Fruit fly (Drosophila melanogaster) whole organism, embryonic: ENCODE data around the gene nonC.
A peak's percentile ranks its signal among the peaks of the same experiment; 100 is the strongest.

Source experiments
- CG10654 ChIP-seq: fragments of 200-800 bp; sonication (Bioruptor generic); optimal IDR thresholded peaks from 2 replicates; lab custom pipeline; 2016; ENCODE audit warnings: missing biosample characterization, missing genetic modification characterization
- CG12391 ChIP-seq: fragments of 200-800 bp; sonication (Bioruptor generic); optimal IDR thresholded peaks from 3 replicates; lab custom pipeline; 2018; ENCODE audit warnings: missing biosample characterization, mild to moderate bottlenecking, missing genetic modification characterization, moderate library complexity
- CG13424 ChIP-seq: fragments of 200-800 bp; sonication (Bioruptor generic); optimal IDR thresholded peaks from 2 replicates; lab custom pipeline; 2019; ENCODE audit warnings: missing biosample characterization, mild to moderate bottlenecking, missing genetic modification characterization, moderate library complexity
- CG14710 ChIP-seq: fragments of 200-800 bp; sonication (Bioruptor generic); optimal IDR thresholded peaks from 3 replicates; lab custom pipeline; 2019; ENCODE audit warnings: missing biosample characterization, mild to moderate bottlenecking, missing genetic modification characterization, moderate library complexity
- CG15696 ChIP-seq: fragments of 200-800 bp; sonication (Bioruptor generic); optimal IDR thresholded peaks from 2 replicates; lab custom pipeline; 2019; ENCODE audit warnings: missing biosample characterization, mild to moderate bottlenecking, missing genetic modification characterization, moderate library complexity
- CG1603 ChIP-seq: fragments of 200-800 bp; sonication (Bioruptor generic); optimal IDR thresholded peaks from 2 replicates; lab custom pipeline; 2019; ENCODE audit warnings: missing biosample characterization, mild to moderate bottlenecking, missing genetic modification characterization, moderate library complexity
- CG16813 ChIP-seq: fragments of 200-800 bp; sonication (Bioruptor generic); IDR thresholded peaks from 3 replicates; pipeline ENCODE4 v1.3.6; 2022; ENCODE audit warnings: missing biosample characterization, missing genetic modification characterization; ENCODE audit not compliant: partially characterized antibody
- CG18262 ChIP-seq: fragments of 200-800 bp; optimal IDR thresholded peaks from 3 replicates; lab custom pipeline; 2019; ENCODE audit warnings: missing biosample characterization, mild to moderate bottlenecking, missing genetic modification characterization, moderate library complexity
- CG2712 ChIP-seq: fragments of 200-800 bp; optimal IDR thresholded peaks from 3 replicates; lab custom pipeline; 2019; ENCODE audit warnings: missing biosample characterization, mild to moderate bottlenecking, missing genetic modification characterization, moderate library complexity
- CG2875 ChIP-seq: fragments of 200-800 bp; sonication (Bioruptor generic); optimal IDR thresholded peaks from 2 replicates; lab custom pipeline; 2017; ENCODE audit warnings: missing biosample characterization, mild to moderate bottlenecking, missing genetic modification characterization, missing genetic modification reagents
- CG33557 ChIP-seq: fragments of 200-800 bp; sonication (Bioruptor generic); optimal IDR thresholded peaks from 2 replicates; lab custom pipeline; 2019; ENCODE audit warnings: missing biosample characterization, mild to moderate bottlenecking, missing genetic modification characterization, moderate library complexity
- CG4360 ChIP-seq: fragments of 200-800 bp; sonication (Bioruptor generic); IDR thresholded peaks from 2 replicates; pipeline ENCODE4 v1.3.6; 2022; ENCODE audit warnings: missing biosample characterization, missing genetic modification characterization
- CG4404 ChIP-seq: fragments of 200-800 bp; sonication (Bioruptor generic); IDR thresholded peaks from 2 replicates; pipeline ENCODE4 v1.3.6; 2022; ENCODE audit warnings: missing biosample characterization, missing genetic modification characterization
- CG6254 ChIP-seq: fragments of 200-800 bp; sonication (Bioruptor generic); optimal IDR thresholded peaks from 3 replicates; lab custom pipeline; 2017; ENCODE audit warnings: mild to moderate bottlenecking, missing biosample characterization, missing genetic modification reagents, missing genetic modification characterization
- CG6689 ChIP-seq: fragments of 200-800 bp; sonication (Bioruptor generic); IDR thresholded peaks from 2 replicates; pipeline ENCODE4 v1.3.6; 2022; ENCODE audit warnings: missing biosample characterization, missing genetic modification characterization
- CG6765 ChIP-seq: fragments of 200-800 bp; sonication (Bioruptor generic); optimal IDR thresholded peaks from 3 replicates; lab custom pipeline; 2017; ENCODE audit warnings: missing biosample characterization, mild to moderate bottlenecking, missing genetic modification characterization
- CG6813 ChIP-seq: fragments of 200-800 bp; sonication (Bioruptor generic); optimal IDR thresholded peaks from 2 replicates; lab custom pipeline; 2017; ENCODE audit warnings: missing biosample characterization, missing genetic modification characterization, mild to moderate bottlenecking, moderate library complexity, missing genetic modification reagents
- CG7271 ChIP-seq: fragments of 200-800 bp; sonication (Bioruptor generic); optimal IDR thresholded peaks from 2 replicates; lab custom pipeline; 2018; ENCODE audit warnings: missing biosample characterization, mild to moderate bottlenecking, missing genetic modification characterization, moderate library complexity
- CG7357 ChIP-seq: fragments of 200-800 bp; sonication (Bioruptor generic); IDR thresholded peaks from 3 replicates; pipeline ENCODE4 v1.3.6; 2022; ENCODE audit warnings: missing biosample characterization, missing genetic modification characterization
- CG8281 ChIP-seq: fragments of 200-800 bp; sonication (Bioruptor generic); optimal IDR thresholded peaks from 2 replicates; lab custom pipeline; 2018; ENCODE audit warnings: missing biosample characterization, mild to moderate bottlenecking, missing genetic modification characterization, moderate library complexity
- Deaf1 ChIP-seq: fragments of 200-800 bp; optimal IDR thresholded peaks from 3 replicates; lab custom pipeline; 2019; ENCODE audit warnings: missing biosample characterization, mild to moderate bottlenecking, missing genetic modification characterization, moderate library complexity
- Drgx ChIP-seq: fragments of 200-800 bp; sonication (Bioruptor generic); IDR thresholded peaks from 2 replicates; pipeline ENCODE4 v1.3.6; 2022; ENCODE audit warnings: missing biosample characterization, missing genetic modification characterization
- HLHmδ ChIP-seq: fragments of 200-800 bp; sonication (Bioruptor generic); optimal IDR thresholded peaks from 2 replicates; lab custom pipeline; 2018; ENCODE audit warnings: missing biosample characterization, mild to moderate bottlenecking, missing genetic modification characterization, moderate library complexity
- Hr3 ChIP-seq: fragments of 200-800 bp; sonication (Bioruptor generic); optimal IDR thresholded peaks from 3 replicates; lab custom pipeline; 2016; ENCODE audit warnings: missing biosample characterization, missing genetic modification characterization
- Hsf ChIP-seq: fragments of 200-800 bp; sonication (Bioruptor generic); optimal IDR thresholded peaks from 3 replicates; lab custom pipeline; 2016; ENCODE audit warnings: missing biosample characterization, missing genetic modification characterization
- MTF-1 ChIP-seq: fragments of 200-800 bp; sonication (Bioruptor generic); optimal IDR thresholded peaks from 2 replicates; lab custom pipeline; 2018; ENCODE audit warnings: missing biosample characterization, mild to moderate bottlenecking, missing genetic modification characterization, borderline replicate concordance
- Med ChIP-seq: fragments of 200-800 bp; sonication (Bioruptor generic); peaks from one replicate; lab custom pipeline; 2016; ENCODE audit warnings: missing biosample characterization, missing genetic modification characterization, mild to moderate bottlenecking, inconsistent platforms, moderate library complexity
- Myb ChIP-seq: fragments of 200-800 bp; sonication (Bioruptor generic); optimal IDR thresholded peaks from 2 replicates; lab custom pipeline; 2016; ENCODE audit warnings: missing biosample characterization, missing genetic modification characterization
- NfI ChIP-seq: fragments of 200-800 bp; sonication (Bioruptor generic); optimal IDR thresholded peaks from 3 replicates; lab custom pipeline; 2018; ENCODE audit warnings: missing biosample characterization, mild to moderate bottlenecking, missing genetic modification characterization, moderate library complexity
- PHDP ChIP-seq: fragments of 200-800 bp; sonication (Bioruptor generic); optimal IDR thresholded peaks from 3 replicates; lab custom pipeline; 2018; ENCODE audit warnings: missing biosample characterization, mild to moderate bottlenecking, missing genetic modification characterization, moderate library complexity
- Scr ChIP-seq: fragments of 200-800 bp; sonication (Bioruptor generic); IDR thresholded peaks from 2 replicates; pipeline ENCODE4 v1.3.6; 2022; ENCODE audit warnings: missing biosample characterization, missing genetic modification characterization; ENCODE audit not compliant: partially characterized antibody
- Stat92E ChIP-seq, 3 experiments: fragments of >200 bp in 2 of 3; fragments of 200-800 bp in 1 of 3; sonication (Bioruptor generic) in 1 of 3; optimal IDR thresholded peaks; 2 replicates each; lab custom pipeline; 2017 to 2019; ENCODE audit warnings: missing biosample characterization in 3 of 3, missing genetic modification characterization in 3 of 3, mild to moderate bottlenecking in 1 of 3, moderate library complexity in 1 of 3
- Xrp1 ChIP-seq: fragments of 200-800 bp; sonication (Bioruptor generic); IDR thresholded peaks from 2 replicates; pipeline ENCODE4 v1.3.6; 2022; ENCODE audit warnings: missing biosample characterization, missing genetic modification characterization
- bowl ChIP-seq: fragments of 200-800 bp; sonication (Bioruptor generic); IDR thresholded peaks from 2 replicates; pipeline ENCODE4 v1.3.6; 2022; ENCODE audit warnings: missing biosample characterization, missing genetic modification characterization
- bsh ChIP-seq, 2 experiments: fragments of 200-800 bp; sonication (Bioruptor generic); optimal IDR thresholded peaks; 2 replicates each; lab custom pipeline; 2017 to 2018; ENCODE audit warnings: mild to moderate bottlenecking in 2 of 2, missing biosample characterization in 2 of 2, missing genetic modification characterization in 2 of 2, moderate library complexity in 1 of 2
- corto ChIP-seq: fragments of 200-800 bp; sonication (Bioruptor generic); optimal IDR thresholded peaks from 2 replicates; lab custom pipeline; 2016; ENCODE audit warnings: missing biosample characterization, mild to moderate bottlenecking, missing genetic modification characterization, moderate library complexity
- crol ChIP-seq: fragments of 200-800 bp; sonication (Bioruptor generic); IDR thresholded peaks from 2 replicates; pipeline ENCODE4 v1.3.6; 2022; ENCODE audit warnings: missing biosample characterization, missing genetic modification characterization
- dmrt11E ChIP-seq: fragments of 200-800 bp; sonication (Bioruptor generic); optimal IDR thresholded peaks from 3 replicates; lab custom pipeline; 2018; ENCODE audit warnings: missing biosample characterization, mild to moderate bottlenecking, missing genetic modification characterization, moderate library complexity
- gem ChIP-seq: fragments of 200-800 bp; sonication (Bioruptor generic); optimal IDR thresholded peaks from 2 replicates; lab custom pipeline; 2019; ENCODE audit warnings: missing biosample characterization, mild to moderate bottlenecking, missing genetic modification characterization, moderate library complexity
- lbe ChIP-seq: fragments of 200-800 bp; sonication (Bioruptor generic); optimal IDR thresholded peaks from 2 replicates; lab custom pipeline; 2016; ENCODE audit warnings: missing biosample characterization, mild to moderate bottlenecking, missing genetic modification characterization
- lola ChIP-seq, 3 experiments: fragments of >200 bp in 2 of 3; fragments of 200-800 bp in 1 of 3; sonication (Bioruptor generic) in 1 of 3; optimal IDR thresholded peaks; 2 replicates each; lab custom pipeline; 2017 to 2019; ENCODE audit warnings: missing biosample characterization in 3 of 3, missing genetic modification characterization in 3 of 3, mild to moderate bottlenecking in 1 of 3, moderate library complexity in 1 of 3
- nmo ChIP-seq: fragments of 200-800 bp; sonication (Bioruptor generic); optimal IDR thresholded peaks from 2 replicates; lab custom pipeline; 2018; ENCODE audit warnings: missing biosample characterization, mild to moderate bottlenecking, missing genetic modification characterization, moderate library complexity
- peb ChIP-seq: fragments of 200-800 bp; sonication (Bioruptor generic); IDR thresholded peaks from 2 replicates; pipeline ENCODE4 v1.3.6; 2022; ENCODE audit warnings: missing biosample characterization, missing genetic modification characterization
- phol ChIP-seq: fragments of 200-800 bp; sonication (Bioruptor generic); optimal IDR thresholded peaks from 3 replicates; lab custom pipeline; 2018; ENCODE audit warnings: missing biosample characterization, mild to moderate bottlenecking, missing genetic modification characterization, moderate library complexity
- pros ChIP-seq: fragments of 200-800 bp; sonication (Bioruptor generic); optimal IDR thresholded peaks from 3 replicates; lab custom pipeline; 2019; ENCODE audit warnings: missing biosample characterization, mild to moderate bottlenecking, missing genetic modification characterization, moderate library complexity
- tna ChIP-seq: fragments of 200-800 bp; sonication (Bioruptor generic); IDR thresholded peaks from 2 replicates; pipeline ENCODE4 v1.3.6; 2022; ENCODE audit warnings: missing biosample characterization, missing genetic modification characterization; ENCODE audit not compliant: partially characterized antibody
- zen ChIP-seq: fragments of 200-800 bp; sonication (Bioruptor generic); optimal IDR thresholded peaks from 3 replicates; lab custom pipeline; 2018; ENCODE audit warnings: missing biosample characterization, mild to moderate bottlenecking, missing genetic modification characterization, moderate library complexity
- zf30C ChIP-seq: fragments of 200-800 bp; sonication (Bioruptor generic); optimal IDR thresholded peaks from 3 replicates; lab custom pipeline; 2018; ENCODE audit warnings: missing biosample characterization, mild to moderate bottlenecking, missing genetic modification characterization

nonC gene

DNA sequence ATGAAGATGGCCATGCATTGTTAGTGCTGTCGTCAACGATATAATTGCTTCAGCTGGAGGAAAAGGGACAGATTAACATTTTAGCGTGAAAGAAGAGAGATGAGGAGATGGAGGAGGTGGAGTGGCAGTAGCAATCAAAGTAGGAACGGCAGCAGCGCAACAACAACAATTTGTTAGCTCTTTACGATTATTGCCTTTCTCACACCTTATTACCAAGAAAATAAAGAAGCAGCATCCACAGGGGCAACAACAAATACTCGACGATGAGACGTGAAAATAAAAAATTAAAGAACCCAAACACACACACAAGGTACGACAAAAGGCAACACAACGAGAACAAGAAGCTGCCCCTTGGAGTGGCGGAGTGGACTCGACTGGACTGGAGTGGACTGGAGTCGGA is 47.4 kb upstream of the nonC start (continued):
- no peak for TF ChIP-seq CG10654 (GFP tag; lab: Kevin White, UChicago)
- peak in 1 of 3 experiments; percentile 67 for TF ChIP-seq Stat92E (GFP tag; optimal IDR thresholded peaks at IDR 0.05; lab: Kevin White, UChicago)
- no peak for TF ChIP-seq CG7357 (GFP tag; lab: Robert Waterston, UW)
- TF ChIP-seq CG7271 (tag; lab: Kevin White, UChicago): no peak
- no peak for TF ChIP-seq tna (GFP tag; lab: Robert Waterston, UW)
- TF ChIP-seq Scr: no peak
- no peak for TF ChIP-seq Deaf1
- TF ChIP-seq MTF-1 (GFP tag; lab: Kevin White, UChicago): no peak
- no peak for TF ChIP-seq Myb
- TF ChIP-seq NfI: no peak
- TF ChIP-seq CG12391 (tag; lab: Kevin White, UChicago): no peak
- no peak for TF ChIP-seq HLHmδ (GFP tag; lab: Kevin White, UChicago)
- TF ChIP-seq CG13424 (tag; lab: Kevin White, UChicago): no peak
- TF ChIP-seq CG6765 (GFP tag; lab: Kevin White, UChicago): no peak
- TF ChIP-seq PHDP (tag; lab: Kevin White, UChicago): no peak
- no peak for TF ChIP-seq CG6254 (GFP tag; lab: Kevin White, UChicago)
- peak; percentile 73 for TF ChIP-seq CG4360
- peak; percentile 10 for TF ChIP-seq pros (GFP tag; lab: Kevin White, UChicago)
- TF ChIP-seq CG8281 (tag; lab: Kevin White, UChicago): no peak

- TF ChIP-seq CG6689 (GFP tag; lab: Robert Waterston, UW) (0 out of 2 replicates have a peak, but pooled peaks have one; percentile 13), CG6813 (no peak), Drgx (peak; percentile 50), Xrp1 (peak; percentile 39; the same call in 1 of the 2 replicates), CG12391 (tag; lab: Kevin White, UChicago) (peak; percentile 12), crol (GFP tag; lab: Robert Waterston, UW) (0 out of 2 replicates have a peak, but pooled peaks have one; percentile 3), lola (GFP tag; optimal IDR thresholded peaks at IDR 0.05; lab: Kevin White, UChicago) (peak in 1 of 3 experiments; percentile 42), bsh (GFP tag; optimal IDR thresholded peaks at IDR 0.05; lab: Kevin White, UChicago) (peak; percentile 30 to 70), CG4404 (GFP tag; lab: Robert Waterston, UW) (peak; percentile 35; the same call in 1 of the 2 replicates), bowl (no peak), CG2712 (tag; lab: Kevin White, UChicago) (peak; percentile 46), lbe (GFP tag; lab: Kevin White, UChicago) (peak; percentile 79), CG14710 (tag; lab: Kevin White, UChicago) (peak; percentile 25), peb (no peak), zf30C (GFP tag; lab: Kevin White, UChicago) (peak; percentile 78), gem (tag; lab: Kevin White, UChicago) (peak; percentile 50), dmrt11E (tag; lab: Kevin White, UChicago) (peak; percentile 59), CG1603 (tag; lab: Kevin White, UChicago) (peak; percentile 48), phol (peak; percentile 42), Hsf (GFP tag; lab: Kevin White, UChicago) (no peak), CG2875 (GFP tag; lab: Kevin White, UChicago) (no peak), Hr3 (no peak), CG18262 (tag; lab: Kevin White, UChicago) (peak; percentile 29), nmo (peak; percentile 4), Med (GFP tag; lab: Kevin White, UChicago) (peak; percentile 59), zen (peak; percentile 24), CG33557 (GFP tag; lab: Kevin White, UChicago) (peak; percentile 5), corto (GFP tag; lab: Kevin White, UChicago) (peak; percentile 78), CG15696 (tag; lab: Kevin White, UChicago) (peak; percentile 57), CG16813 (GFP tag; lab: Robert Waterston, UW) (no peak)
Measured at dm6 chrX:6777394-6777793, 46.9 kb upstream of the nonC start.
